Worm (Caenorhabditis elegans): ENCODE results near the gene F25H9.6.

DNA sequence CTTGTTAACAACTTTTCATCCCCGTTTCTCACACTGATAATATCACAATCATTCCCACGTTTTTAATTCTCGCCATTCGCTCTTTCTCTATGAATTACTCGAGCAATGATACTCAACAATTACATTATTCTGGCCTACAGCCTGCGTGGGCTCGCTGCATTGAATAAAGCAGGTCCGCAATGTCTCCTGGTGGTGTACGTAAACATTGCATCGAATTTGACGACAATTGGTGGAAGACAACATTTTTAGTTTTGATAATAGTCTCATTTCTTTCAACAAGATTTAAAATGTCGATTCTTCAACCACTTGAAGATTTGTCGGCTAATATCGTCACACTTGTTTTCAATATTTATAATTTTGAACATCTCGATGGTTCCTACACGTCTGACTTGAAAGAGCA is 8.8 kb downstream of the F25H9.6 start, which contains the start of gene bath-39:
- TF ChIP-seq Y56A3A.18 (GFP tag; IDR thresholded peaks at IDR 0.05) (no peak), tbp1 (GFP tag; optimal IDR thresholded peaks at IDR 0.05) (no peak), F33H1.4 (GFP tag; IDR thresholded peaks at IDR 0.05) (no peak), ceh-79 (tag; optimal IDR thresholded peaks at IDR 0.05) (no peak), D2030.7 (GFP tag; IDR thresholded peaks at IDR 0.05) (no peak), attf-6 (GFP tag; IDR thresholded peaks at IDR 0.05) (no peak)
